Worm (Caenorhabditis elegans): Measurements from ENCODE around the gene R10E12.2.

DNA sequence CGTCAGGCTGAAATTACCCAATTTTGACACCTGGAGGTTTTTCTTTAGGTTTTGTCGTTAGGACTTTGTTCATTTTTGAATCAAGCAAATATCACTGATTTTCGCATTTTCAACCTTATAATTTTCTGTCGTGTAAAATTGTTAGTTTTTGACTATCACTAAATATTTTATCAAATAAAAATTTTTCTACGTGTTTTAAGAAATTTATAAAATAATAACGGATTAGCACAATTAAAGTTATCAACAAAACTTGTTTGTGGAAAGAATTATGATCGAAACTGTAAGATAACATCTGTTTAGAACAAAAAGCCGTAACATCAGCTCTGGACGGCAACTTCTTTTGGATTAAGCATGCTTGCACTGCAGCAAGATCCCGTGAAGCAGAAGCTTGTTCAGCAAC lies 50.8 kb downstream of the R10E12.2 start, which contains the start of gene cbp-2:
- TF ChIP-seq snpc-1.3 (tag; optimal IDR thresholded peaks at IDR 0.05; ENCODE audit: insufficient read depth) (no peak), nhr-120 (GFP tag; IDR thresholded peaks at IDR 0.05) (no peak), efl-1 (GFP tag; optimal IDR thresholded peaks at IDR 0.05) (no peak), lin-35 (GFP tag; optimal IDR thresholded peaks at IDR 0.05) (no peak)

Measured in whole organism, young adult.